Fruit fly (Drosophila melanogaster) Kc167 (cell line): ENCODE measurements around the gene Rubicon.

Experiments used
- Myc ChIP-seq: fragments of >200 bp; optimal IDR thresholded peaks from 2 replicates; lab custom pipeline; 2017; ENCODE audit warnings: missing external identifiers
- h ChIP-seq: fragments of >200 bp; optimal IDR thresholded peaks from 3 replicates; lab custom pipeline; 2018; ENCODE audit warnings: missing external identifiers
- insv ChIP-seq: fragments of >200 bp; optimal IDR thresholded peaks from 3 replicates; lab custom pipeline; 2018; ENCODE audit warnings: missing external identifiers
- ttk ChIP-seq: sonication (Bioruptor generic); optimal IDR thresholded peaks from 2 replicates; lab custom pipeline; 2017; ENCODE audit warnings: missing external identifiers

DNA sequence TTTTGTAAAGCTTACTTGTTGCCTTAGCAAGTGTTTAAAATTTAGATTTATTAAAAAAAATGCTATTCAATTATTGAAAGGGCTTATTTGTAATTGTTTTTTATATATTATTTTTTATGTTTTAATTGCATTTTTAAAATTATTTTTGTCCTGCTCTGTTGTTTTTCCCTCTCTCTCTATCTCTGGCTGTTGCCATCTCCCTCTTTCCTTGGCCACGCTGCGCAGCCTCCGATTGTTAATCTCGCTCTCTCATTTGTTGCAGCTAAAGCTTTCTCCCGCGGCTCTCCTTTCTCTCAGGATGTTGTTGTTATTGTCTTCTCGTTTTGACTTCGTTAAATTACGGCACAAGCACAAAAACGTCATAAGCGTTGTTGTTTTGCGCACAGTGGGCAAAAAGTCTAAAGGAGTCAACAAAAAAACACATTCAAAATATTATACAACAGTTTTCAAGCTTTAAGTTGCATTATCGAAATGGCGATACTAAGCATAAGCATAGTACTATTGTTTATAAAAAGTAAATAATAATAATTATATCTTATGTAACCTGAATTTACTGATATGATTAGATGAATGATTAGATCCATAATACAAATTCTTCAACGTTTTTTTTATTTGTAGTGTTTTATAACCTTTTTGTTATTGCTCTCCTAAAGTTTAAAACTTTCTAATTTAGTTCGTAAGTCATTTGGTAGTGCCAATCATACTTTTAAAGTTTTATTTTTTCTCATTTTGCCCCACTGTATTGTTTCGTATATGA, 17.4 kb downstream of the Rubicon start:
- TF ChIP-seq ttk (lab: Kevin White, UChicago) (no peak), insv (lab: Kevin White, UChicago) (no peak), Myc (lab: Kevin White, UChicago) (no peak), h (no peak)
